Worm (Caenorhabditis elegans): ENCODE results near the gene msp-49.

- TF ChIP-seq pha-4 (GFP tag; IDR thresholded peaks at IDR 0.05) (no peak), pha-4 (tag; optimal IDR thresholded peaks at IDR 0.05) (no peak), dpl-1 (GFP tag; optimal IDR thresholded peaks at IDR 0.05) (no peak), ceh-62 (tag; optimal IDR thresholded peaks at IDR 0.05) (no peak), unc-62 (GFP tag; optimal IDR thresholded peaks at IDR 0.05 in 1 of 2) (peak in 1 of 2 experiments; percentile 58), unc-62 (tag; optimal IDR thresholded peaks at IDR 0.05) (no peak), F10B5.3 (tag; optimal IDR thresholded peaks at IDR 0.05) (no peak), zag-1 (tag; optimal IDR thresholded peaks at IDR 0.05) (no peak), hmg-1.1 (GFP tag; IDR thresholded peaks at IDR 0.05) (no peak), nhr-28 (tag; optimal IDR thresholded peaks at IDR 0.05) (no peak), spr-1 (tag; optimal IDR thresholded peaks at IDR 0.05) (no peak), nhr-77 (tag; optimal IDR thresholded peaks at IDR 0.05) (no peak)
Observed at ce11 chrII:5220648-5221047, 26.5 kb downstream of the msp-49 start.
